Worm (Caenorhabditis elegans) whole organism, L1 larva: ENCODE data around the gene trf-1.

Source experiments
- C16A3.4 ChIP-seq: fragments of 150-350 bp; optimal IDR thresholded peaks from 2 replicates; lab custom pipeline; 2014; ENCODE audit warnings: missing biosample characterization, missing genetic modification characterization
- C34B4.2 ChIP-seq: sonication (generic microtip); optimal IDR thresholded peaks from 2 replicates; lab custom pipeline; 2017; ENCODE audit warnings: mild to moderate bottlenecking, missing genetic modification characterization, missing compliant biosample characterization
- Y116A8C.19 ChIP-seq: sonication (generic microtip); optimal IDR thresholded peaks from 2 replicates; lab custom pipeline; 2016; ENCODE audit warnings: missing compliant biosample characterization, missing genetic modification characterization, borderline replicate concordance
- aha-1 ChIP-seq: fragments of 150-350 bp; optimal IDR thresholded peaks from 2 replicates; lab custom pipeline; 2014; ENCODE audit warnings: missing biosample characterization, missing genetic modification characterization
- aly-2 ChIP-seq: fragments of 150-350 bp; optimal IDR thresholded peaks from 2 replicates; lab custom pipeline; 2014; ENCODE audit warnings: missing biosample characterization, missing genetic modification characterization
- ama-1 ChIP-seq: fragments of 150-350 bp; optimal IDR thresholded peaks from 2 replicates; lab custom pipeline; 2014
- ceh-82 ChIP-seq, 3 experiments: fragments of 150-350 bp in 1 of 3; sonication (generic microtip) in 2 of 3; optimal IDR thresholded peaks; 2 replicates each; lab custom pipeline; 2014 to 2017; ENCODE audit warnings: missing biosample characterization in 3 of 3, missing genetic modification characterization in 3 of 3
- ceh-90 ChIP-seq: sonication (generic microtip); optimal IDR thresholded peaks from 2 replicates; lab custom pipeline; 2016; ENCODE audit warnings: missing genetic modification characterization, missing compliant biosample characterization
- ces-1 ChIP-seq: fragments of 150-350 bp; optimal IDR thresholded peaks from 2 replicates; lab custom pipeline; 2014; ENCODE audit warnings: missing biosample characterization, missing genetic modification reagents, missing genetic modification characterization
- dsc-1 ChIP-seq: sonication (generic microtip); optimal IDR thresholded peaks from 2 replicates; lab custom pipeline; 2016; ENCODE audit warnings: mild to moderate bottlenecking, missing genetic modification characterization, missing compliant biosample characterization
- efl-3 ChIP-seq: fragments of 200-800 bp; sonication (Bioruptor generic); optimal IDR thresholded peaks from 2 replicates; lab custom pipeline; 2018; ENCODE audit warnings: mild to moderate bottlenecking, missing genetic modification characterization, missing compliant biosample characterization
- egl-13 ChIP-seq: sonication (generic microtip); optimal IDR thresholded peaks from 2 replicates; lab custom pipeline; 2016; ENCODE audit warnings: missing genotype, missing genetic modification reagents, missing genetic modification characterization, missing compliant biosample characterization
- egl-27 ChIP-seq, 2 experiments: fragments of 150-350 bp in 1 of 2; sonication (generic microtip); optimal IDR thresholded peaks; 3 replicates each; lab custom pipeline; 2017 to 2018; ENCODE audit warnings: missing biosample characterization in 2 of 2, missing genetic modification characterization in 2 of 2, missing genetic modification reagents in 2 of 2
- elt-2 ChIP-seq: sonication (generic microtip); optimal IDR thresholded peaks from 2 replicates; lab custom pipeline; 2016; ENCODE audit warnings: missing genetic modification characterization, mild to moderate bottlenecking, inconsistent platforms, missing compliant biosample characterization, missing genetic modification reagents
- elt-3 ChIP-seq, 6 experiments: fragments of 150-350 bp in 1 of 6; sonication (generic microtip); optimal IDR thresholded peaks; 2 replicates each; lab custom pipeline; 2017 to 2018; ENCODE audit warnings: missing biosample characterization in 6 of 6, missing genetic modification characterization in 6 of 6, inconsistent platforms in 1 of 6
- ets-5 ChIP-seq: fragments of 200-800 bp; sonication (Bioruptor generic); IDR thresholded peaks from 2 replicates; pipeline ENCODE4 v1.3.6; 2022; ENCODE audit warnings: missing genetic modification characterization, missing compliant biosample characterization
- fkh-4 ChIP-seq: sonication (generic microtip); optimal IDR thresholded peaks from 2 replicates; lab custom pipeline; 2016; ENCODE audit warnings: missing compliant biosample characterization, missing genetic modification characterization, borderline replicate concordance
- fkh-8 ChIP-seq: sonication (generic microtip); optimal IDR thresholded peaks from 2 replicates; lab custom pipeline; 2016; ENCODE audit warnings: mild to moderate bottlenecking, missing genetic modification characterization, missing compliant biosample characterization
- hlh-17 ChIP-seq: fragments of 200-800 bp; sonication (Bioruptor generic); optimal IDR thresholded peaks from 2 replicates; lab custom pipeline; 2018; ENCODE audit warnings: missing genetic modification characterization, mild to moderate bottlenecking, missing compliant biosample characterization, moderate library complexity, borderline replicate concordance
- hlh-4 ChIP-seq: sonication (generic microtip); optimal IDR thresholded peaks from 2 replicates; lab custom pipeline; 2016; ENCODE audit warnings: mild to moderate bottlenecking, missing genetic modification characterization, missing compliant biosample characterization
- hpl-2 ChIP-seq: fragments of 150-350 bp; optimal IDR thresholded peaks from 2 replicates; lab custom pipeline; 2014; ENCODE audit warnings: missing biosample characterization, missing genetic modification reagents, missing genetic modification characterization
- isw-1 ChIP-seq: fragments of 200-800 bp; sonication (Bioruptor generic); IDR thresholded peaks from 2 replicates; pipeline ENCODE4 v1.3.6; 2022; ENCODE audit warnings: missing genetic modification characterization, missing compliant biosample characterization
- jun-1 ChIP-seq: fragments of 150-350 bp; optimal IDR thresholded peaks from 2 replicates; lab custom pipeline; 2014; ENCODE audit warnings: missing biosample characterization, missing genetic modification reagents, missing genetic modification characterization
- lin-13 ChIP-seq: fragments of 150-350 bp; optimal IDR thresholded peaks from 2 replicates; lab custom pipeline; 2014; ENCODE audit warnings: missing biosample characterization, missing genetic modification reagents, missing genetic modification characterization
- lin-14 ChIP-seq: fragments of 200-800 bp; sonication (Bioruptor generic); optimal IDR thresholded peaks from 2 replicates; lab custom pipeline; 2018; ENCODE audit warnings: mild to moderate bottlenecking, missing genetic modification characterization, moderate library complexity, missing compliant biosample characterization
- lin-35 ChIP-seq, 2 experiments: fragments of 150-350 bp; optimal IDR thresholded peaks; 2 replicates each; lab custom pipeline; 2014; ENCODE audit warnings: missing biosample characterization in 2 of 2, missing genetic modification characterization in 2 of 2, missing genetic modification reagents in 2 of 2
- lin-39 ChIP-seq: fragments of 150-350 bp; optimal IDR thresholded peaks from 2 replicates; lab custom pipeline; 2014; ENCODE audit warnings: missing biosample characterization, missing genetic modification reagents, missing genetic modification characterization
- lir-3 ChIP-seq: sonication (generic microtip); optimal IDR thresholded peaks from 2 replicates; lab custom pipeline; 2016; ENCODE audit warnings: mild to moderate bottlenecking, missing genetic modification characterization, moderate library complexity, missing compliant biosample characterization; ENCODE audit not compliant: poor library complexity
- lsy-2 ChIP-seq, 2 experiments: fragments of 150-350 bp; optimal IDR thresholded peaks; 2 replicates each; lab custom pipeline; 2014; ENCODE audit warnings: missing biosample characterization in 2 of 2, missing genetic modification characterization in 2 of 2
- nhr-11 ChIP-seq: fragments of 150-350 bp; optimal IDR thresholded peaks from 2 replicates; lab custom pipeline; 2014; ENCODE audit warnings: missing biosample characterization, missing genetic modification characterization
- nhr-12 ChIP-seq: sonication (generic microtip); optimal IDR thresholded peaks from 2 replicates; lab custom pipeline; 2017; ENCODE audit warnings: missing biosample characterization, missing genetic modification characterization
- nhr-237 ChIP-seq: fragments of 150-350 bp; optimal IDR thresholded peaks from 2 replicates; lab custom pipeline; 2014; ENCODE audit warnings: missing biosample characterization, missing genetic modification characterization
- nhr-28 ChIP-seq: fragments of 150-350 bp; optimal IDR thresholded peaks from 2 replicates; lab custom pipeline; 2014; ENCODE audit warnings: missing biosample characterization, missing genetic modification characterization
- nhr-47 ChIP-seq: sonication (generic microtip); optimal IDR thresholded peaks from 2 replicates; lab custom pipeline; 2016; ENCODE audit warnings: mild to moderate bottlenecking, missing genetic modification characterization, moderate library complexity, missing compliant biosample characterization
- nhr-77 ChIP-seq: fragments of 150-350 bp; optimal IDR thresholded peaks from 2 replicates; lab custom pipeline; 2014; ENCODE audit warnings: missing biosample characterization, missing genetic modification characterization
- nhr-84 ChIP-seq: sonication (generic microtip); optimal IDR thresholded peaks from 2 replicates; lab custom pipeline; 2017; ENCODE audit warnings: missing biosample characterization, missing genetic modification characterization
- nhr-85 ChIP-seq: sonication (generic microtip); peaks from one replicate; lab custom pipeline; 2016; ENCODE audit warnings: missing genetic modification characterization, inconsistent platforms, missing compliant biosample characterization
- nhr-90 ChIP-seq: sonication (generic microtip); optimal IDR thresholded peaks from 2 replicates; lab custom pipeline; 2016; ENCODE audit warnings: mild to moderate bottlenecking, missing genetic modification characterization, missing compliant biosample characterization; ENCODE audit not compliant: poor library complexity
- pag-3 ChIP-seq: sonication (generic microtip); optimal IDR thresholded peaks from 2 replicates; lab custom pipeline; 2017; ENCODE audit warnings: missing genetic modification characterization, mild to moderate bottlenecking, missing compliant biosample characterization, antibody characterized with exemption, borderline replicate concordance; ENCODE audit not compliant: insufficient read depth
- pax-3 ChIP-seq: fragments of 200-800 bp; sonication (Bioruptor generic); optimal IDR thresholded peaks from 2 replicates; lab custom pipeline; 2018; ENCODE audit warnings: mild to moderate bottlenecking, missing genetic modification characterization, moderate library complexity, missing compliant biosample characterization
- pqm-1 ChIP-seq: sonication (generic microtip); optimal IDR thresholded peaks from 3 replicates; lab custom pipeline; 2017; ENCODE audit warnings: missing biosample characterization, missing genetic modification characterization
- snpc-4 ChIP-seq: fragments of 150-350 bp; optimal IDR thresholded peaks from 2 replicates; lab custom pipeline; 2014; ENCODE audit warnings: missing biosample characterization, missing genetic modification characterization
- sup-37 ChIP-seq: fragments of 200-800 bp; sonication (Bioruptor generic); optimal IDR thresholded peaks from 2 replicates; lab custom pipeline; 2018; ENCODE audit warnings: mild to moderate bottlenecking, missing genetic modification characterization, missing compliant biosample characterization
- swsn-7 ChIP-seq: sonication (generic microtip); optimal IDR thresholded peaks from 2 replicates; lab custom pipeline; 2016; ENCODE audit warnings: missing genetic modification characterization, missing compliant biosample characterization
- tbx-2 ChIP-seq: sonication (generic microtip); optimal IDR thresholded peaks from 2 replicates; lab custom pipeline; 2016; ENCODE audit warnings: missing genetic modification characterization, missing compliant biosample characterization
- tlp-1 ChIP-seq: fragments of 150-350 bp; optimal IDR thresholded peaks from 2 replicates; lab custom pipeline; 2014; ENCODE audit warnings: missing biosample characterization, missing genetic modification characterization
- unc-130 ChIP-seq: fragments of 150-350 bp; optimal IDR thresholded peaks from 2 replicates; lab custom pipeline; 2017; ENCODE audit warnings: missing biosample characterization, missing genetic modification characterization, inconsistent platforms
- unc-30 ChIP-seq: sonication (generic microtip); optimal IDR thresholded peaks from 2 replicates; lab custom pipeline; 2017; ENCODE audit warnings: missing biosample characterization, missing genetic modification characterization
- unc-86 ChIP-seq: sonication (generic microtip); optimal IDR thresholded peaks from 2 replicates; lab custom pipeline; 2016; ENCODE audit warnings: missing genetic modification characterization, missing compliant biosample characterization
- xbp-1 ChIP-seq: sonication (generic microtip); optimal IDR thresholded peaks from 2 replicates; lab custom pipeline; 2016; ENCODE audit warnings: missing genetic modification characterization, missing compliant biosample characterization
- ztf-11 ChIP-seq, 2 experiments: sonication (generic microtip); optimal IDR thresholded peaks; 2 replicates each; lab custom pipeline; 2016 to 2017; ENCODE audit warnings: missing genetic modification characterization in 2 of 2, missing biosample characterization in 1 of 2, missing compliant biosample characterization in 1 of 2

Gene trf-1

DNA sequence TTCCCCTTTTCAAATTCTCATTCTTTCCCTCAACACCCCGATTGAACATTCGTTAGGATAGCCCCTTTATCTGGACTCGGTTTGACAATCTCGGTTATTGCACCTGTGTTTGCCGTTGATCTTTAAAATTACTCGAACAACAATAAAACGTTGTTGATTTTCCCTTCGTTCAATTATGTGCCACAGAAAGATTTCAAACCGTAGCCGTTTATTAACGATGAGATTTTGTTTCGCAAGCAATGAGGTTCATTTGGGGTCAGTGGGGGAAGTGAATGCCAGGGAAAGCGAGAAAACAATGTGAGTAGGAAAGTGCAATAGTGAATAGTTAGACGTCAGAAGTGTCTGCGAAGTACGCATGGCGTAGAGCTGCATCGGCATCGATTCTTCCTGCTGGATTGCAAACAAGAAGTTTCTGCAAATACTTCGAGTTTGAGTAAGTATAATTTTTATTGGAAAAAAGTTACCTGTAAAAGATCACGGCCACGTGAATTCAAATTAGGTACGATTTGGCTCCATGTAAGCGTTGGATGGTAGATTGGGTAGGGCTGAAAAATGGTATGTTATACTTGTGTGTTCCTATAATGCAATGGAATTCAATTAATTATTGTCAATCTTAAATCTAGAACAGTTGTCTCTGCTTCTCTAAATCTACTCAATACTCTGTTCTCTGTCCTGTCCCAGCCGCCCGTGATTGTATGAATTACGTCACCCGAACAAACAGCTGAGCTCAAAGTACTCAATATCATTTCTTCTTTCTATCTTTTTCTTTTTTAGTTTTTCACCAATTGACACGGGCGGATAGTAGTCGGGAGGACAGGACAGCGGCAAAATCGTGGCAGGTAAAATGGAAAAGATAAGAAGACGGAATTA, 34.5 kb downstream of the trf-1 start, which contains the start of gene kel-3 (continued):
- TF ChIP-seq fkh-8 (tag; lab: Kevin White, UChicago) (no peak), lin-13 (GFP tag; lab: Kevin White, UChicago) (peak; percentile 39), hlh-17 (GFP tag; lab: Kevin White, UChicago) (peak; percentile 4), egl-27 (tag; optimal IDR thresholded peaks at IDR 0.05; lab: Kevin White, UChicago) (no peak), ets-5 (no peak), ama-1 (lab: Kevin White, UChicago) (peak; percentile 98), pqm-1 (no peak), elt-3 (tag; optimal IDR thresholded peaks at IDR 0.05; lab: Kevin White, UChicago) (peak in 4 of 6 experiments; percentile 69 to 94 (median 76)), ztf-11 (tag; optimal IDR thresholded peaks at IDR 0.05; lab: Kevin White, UChicago) (peak in 1 of 2 experiments; percentile 23), C34B4.2 (tag; lab: Kevin White, UChicago) (peak; percentile 21), swsn-7 (peak; percentile 0), lin-39 (tag; lab: Kevin White, UChicago) (peak; percentile 67), unc-86 (tag; lab: Kevin White, UChicago) (peak; percentile 16), ceh-82 (tag; optimal IDR thresholded peaks at IDR 0.05; lab: Kevin White, UChicago) (peak in 1 of 3 experiments; percentile 39), nhr-47 (peak; percentile 60), hpl-2 (GFP tag; lab: Kevin White, UChicago) (peak; percentile 78), ceh-90 (no peak), hlh-4 (no peak), nhr-84 (tag; lab: Kevin White, UChicago) (peak; percentile 56), dsc-1 (peak; percentile 35), nhr-90 (peak; percentile 81), elt-2 (tag; lab: Kevin White, UChicago) (peak; percentile 66), lin-35 (GFP tag; optimal IDR thresholded peaks at IDR 0.05; lab: Kevin White, UChicago) (peak; percentile 17 to 66), lir-3 (peak; percentile 53), fkh-4 (peak; percentile 14), C16A3.4 (tag; lab: Kevin White, UChicago) (peak; percentile 26), efl-3 (no peak), ces-1 (no peak), nhr-12 (no peak), Y116A8C.19 (tag; lab: Kevin White, UChicago) (no peak), sup-37 (GFP tag; lab: Kevin White, UChicago) (peak; percentile 36), tbx-2 (peak; percentile 82), pax-3 (tag; lab: Kevin White, UChicago) (peak; percentile 76), tlp-1 (tag; lab: Kevin White, UChicago) (no peak), nhr-11 (tag; lab: Kevin White, UChicago) (peak; percentile 49), unc-130 (tag; lab: Kevin White, UChicago) (peak; percentile 86), nhr-237 (tag; lab: Kevin White, UChicago) (no peak), lin-14 (peak; percentile 91), jun-1 (tag; lab: Kevin White, UChicago) (peak; percentile 68), lsy-2 (tag; optimal IDR thresholded peaks at IDR 0.05; lab: Kevin White, UChicago) (peak; percentile 78 to 89), xbp-1 (peak; percentile 31), nhr-28 (tag; lab: Kevin White, UChicago) (no peak), egl-13 (no peak), aha-1 (no peak), nhr-85 (tag; lab: Kevin White, UChicago) (peak; percentile 82), snpc-4 (tag; lab: Kevin White, UChicago) (no peak), pag-3 (tag; lab: Kevin White, UChicago) (no peak), isw-1 (GFP tag; lab: Robert Waterston, UW) (no peak), unc-30 (tag; lab: Kevin White, UChicago) (no peak), aly-2 (tag; lab: Kevin White, UChicago) (peak; percentile 97), nhr-77 (peak; percentile 20)
